Fruit fly (Drosophila melanogaster) whole organism, embryonic: ENCODE measurements around the gene SC35.
A peak's percentile ranks its signal among the peaks of the same experiment; 100 is the strongest.

ENCODE experiments used
- Atf-2 ChIP-seq: fragments of 200-800 bp; sonication (Bioruptor generic); optimal IDR thresholded peaks from 2 replicates; lab custom pipeline; 2016; ENCODE audit warnings: missing biosample characterization, missing genetic modification characterization
- CG1024 ChIP-seq: fragments of 200-800 bp; sonication (Bioruptor generic); IDR thresholded peaks from 2 replicates; pipeline ENCODE4 v1.3.6; 2022; ENCODE audit warnings: missing biosample characterization, missing genetic modification characterization
- CG10654 ChIP-seq: fragments of 200-800 bp; sonication (Bioruptor generic); optimal IDR thresholded peaks from 2 replicates; lab custom pipeline; 2016; ENCODE audit warnings: missing biosample characterization, missing genetic modification characterization
- CG12299 ChIP-seq: fragments of 200-800 bp; sonication (Bioruptor generic); optimal IDR thresholded peaks from 2 replicates; lab custom pipeline; 2018; ENCODE audit warnings: missing biosample characterization, mild to moderate bottlenecking, missing genetic modification characterization
- CG13624 ChIP-seq: fragments of 200-800 bp; sonication (Bioruptor generic); optimal IDR thresholded peaks from 2 replicates; lab custom pipeline; 2016; ENCODE audit warnings: missing biosample characterization, missing genetic modification characterization
- CG14710 ChIP-seq: fragments of 200-800 bp; sonication (Bioruptor generic); optimal IDR thresholded peaks from 3 replicates; lab custom pipeline; 2019; ENCODE audit warnings: missing biosample characterization, mild to moderate bottlenecking, missing genetic modification characterization, moderate library complexity
- CG15269 ChIP-seq: fragments of 200-800 bp; sonication (Bioruptor generic); optimal IDR thresholded peaks from 2 replicates; lab custom pipeline; 2018; ENCODE audit warnings: missing biosample characterization, mild to moderate bottlenecking, missing genetic modification characterization, moderate library complexity
- CG17328 ChIP-seq: fragments of 200-800 bp; sonication (Bioruptor generic); IDR thresholded peaks from 2 replicates; pipeline ENCODE4 v1.3.6; 2022; ENCODE audit warnings: missing biosample characterization, missing genetic modification characterization
- CG17568 ChIP-seq: fragments of 200-800 bp; sonication (Bioruptor generic); optimal IDR thresholded peaks from 2 replicates; lab custom pipeline; 2018; ENCODE audit warnings: missing biosample characterization, mild to moderate bottlenecking, missing genetic modification characterization, moderate library complexity
- CG18262 ChIP-seq: fragments of 200-800 bp; optimal IDR thresholded peaks from 3 replicates; lab custom pipeline; 2019; ENCODE audit warnings: missing biosample characterization, mild to moderate bottlenecking, missing genetic modification characterization, moderate library complexity
- CG2712 ChIP-seq: fragments of 200-800 bp; optimal IDR thresholded peaks from 3 replicates; lab custom pipeline; 2019; ENCODE audit warnings: missing biosample characterization, mild to moderate bottlenecking, missing genetic modification characterization, moderate library complexity
- CG31441 ChIP-seq: fragments of 200-800 bp; sonication (Bioruptor generic); IDR thresholded peaks from 2 replicates; pipeline ENCODE4 v1.3.6; 2022; ENCODE audit warnings: missing biosample characterization, missing genetic modification characterization
- CG32772 ChIP-seq: fragments of 200-800 bp; sonication (Bioruptor generic); IDR thresholded peaks from 2 replicates; pipeline ENCODE4 v1.3.6; 2022; ENCODE audit warnings: missing biosample characterization, missing genetic modification characterization
- CG33213 ChIP-seq: fragments of 200-800 bp; sonication (Bioruptor generic); optimal IDR thresholded peaks from 3 replicates; lab custom pipeline; 2016; ENCODE audit warnings: missing biosample characterization, missing genetic modification characterization
- CG3847 ChIP-seq: fragments of 200-800 bp; sonication (Bioruptor generic); IDR thresholded peaks from 2 replicates; pipeline ENCODE4 v1.3.6; 2022; ENCODE audit warnings: missing biosample characterization, missing genetic modification characterization
- CG43689 ChIP-seq: fragments of 200-800 bp; sonication (Bioruptor generic); IDR thresholded peaks from 2 replicates; pipeline ENCODE4 v1.3.6; 2022; ENCODE audit warnings: missing biosample characterization, missing genetic modification characterization
- CG7987 ChIP-seq: fragments of 200-800 bp; sonication (Bioruptor generic); optimal IDR thresholded peaks from 2 replicates; lab custom pipeline; 2018; ENCODE audit warnings: missing biosample characterization, mild to moderate bottlenecking, missing genetic modification characterization, moderate library complexity
- CG9817 ChIP-seq: fragments of 200-800 bp; sonication (Bioruptor generic); optimal IDR thresholded peaks from 2 replicates; lab custom pipeline; 2018; ENCODE audit warnings: missing biosample characterization, mild to moderate bottlenecking, missing genetic modification characterization, moderate library complexity
- CG9876 ChIP-seq: fragments of 200-800 bp; sonication (Bioruptor generic); optimal IDR thresholded peaks from 2 replicates; lab custom pipeline; 2016; ENCODE audit warnings: missing biosample characterization, missing genetic modification characterization
- Dbx ChIP-seq: fragments of 200-800 bp; sonication (Bioruptor generic); IDR thresholded peaks from 3 replicates; pipeline ENCODE4 v1.3.6; 2022; ENCODE audit warnings: missing biosample characterization, missing genetic modification characterization
- Ets65A ChIP-seq: fragments of 200-800 bp; sonication (Bioruptor generic); peaks from one replicate; lab custom pipeline; 2016; ENCODE audit warnings: missing biosample characterization, missing genetic modification characterization
- HLH4C ChIP-seq: fragments of 200-800 bp; sonication (Bioruptor generic); IDR thresholded peaks from 3 replicates; pipeline ENCODE4 v1.3.6; 2022; ENCODE audit warnings: missing biosample characterization, missing genetic modification characterization; ENCODE audit not compliant: partially characterized antibody
- Meics ChIP-seq: fragments of 200-800 bp; sonication (Bioruptor generic); optimal IDR thresholded peaks from 2 replicates; lab custom pipeline; 2017; ENCODE audit warnings: missing biosample characterization, mild to moderate bottlenecking, missing genetic modification characterization
- NC2α ChIP-seq: fragments of 200-800 bp; sonication (Bioruptor generic); optimal IDR thresholded peaks from 2 replicates; lab custom pipeline; 2016; ENCODE audit warnings: missing biosample characterization, missing genetic modification characterization
- Nf-YA ChIP-seq: fragments of 200-800 bp; sonication (Bioruptor generic); IDR thresholded peaks from 2 replicates; pipeline ENCODE4 v1.3.6; 2022; ENCODE audit warnings: missing biosample characterization, missing genetic modification characterization
- Sox102F ChIP-seq: fragments of 200-800 bp; sonication (Bioruptor generic); optimal IDR thresholded peaks from 2 replicates; lab custom pipeline; 2018; ENCODE audit warnings: missing biosample characterization, mild to moderate bottlenecking, missing genetic modification characterization, moderate library complexity
- Trl ChIP-seq, 3 experiments: fragments of >200 bp in 2 of 3; fragments of 200-800 bp in 1 of 3; sonication (Bioruptor generic) in 1 of 3; optimal IDR thresholded peaks; 2 replicates in 1 of 3; 3 replicates in 2 of 3; lab custom pipeline; 2016 to 2017; ENCODE audit warnings: missing biosample characterization in 1 of 3, missing genetic modification characterization in 1 of 3
- aop ChIP-seq: fragments of 200-800 bp; sonication (Bioruptor generic); IDR thresholded peaks from 2 replicates; pipeline ENCODE4 v1.3.6; 2022; ENCODE audit warnings: missing biosample characterization, missing genetic modification characterization
- ato ChIP-seq: fragments of 200-800 bp; sonication (Bioruptor generic); IDR thresholded peaks from 2 replicates; pipeline ENCODE4 v1.3.6; 2022; ENCODE audit warnings: missing biosample characterization, missing genetic modification characterization; ENCODE audit not compliant: partially characterized antibody
- chn ChIP-seq: fragments of 200-800 bp; sonication (Bioruptor generic); optimal IDR thresholded peaks from 2 replicates; lab custom pipeline; 2016; ENCODE audit warnings: missing biosample characterization, missing genetic modification characterization
- dm ChIP-seq: fragments of 200-800 bp; sonication (Bioruptor generic); optimal IDR thresholded peaks from 3 replicates; lab custom pipeline; 2016; ENCODE audit warnings: missing biosample characterization, missing genetic modification characterization
- gem ChIP-seq: fragments of 200-800 bp; sonication (Bioruptor generic); optimal IDR thresholded peaks from 2 replicates; lab custom pipeline; 2019; ENCODE audit warnings: missing biosample characterization, mild to moderate bottlenecking, missing genetic modification characterization, moderate library complexity
- grau ChIP-seq: fragments of 200-800 bp; optimal IDR thresholded peaks from 3 replicates; lab custom pipeline; 2019; ENCODE audit warnings: missing biosample characterization, mild to moderate bottlenecking, missing genetic modification characterization, moderate library complexity
- insv ChIP-seq, 2 experiments: fragments of 200-800 bp; sonication (Bioruptor generic); optimal IDR thresholded peaks; 3 replicates each; lab custom pipeline; 2016 to 2018; ENCODE audit warnings: missing biosample characterization in 2 of 2, missing genetic modification characterization in 2 of 2
- mam ChIP-seq: fragments of 200-800 bp; sonication (Bioruptor generic); optimal IDR thresholded peaks from 3 replicates; lab custom pipeline; 2016; ENCODE audit warnings: missing biosample characterization, missing genetic modification characterization
- nau ChIP-seq: fragments of 200-800 bp; sonication (Bioruptor generic); optimal IDR thresholded peaks from 3 replicates; lab custom pipeline; 2017; ENCODE audit warnings: missing biosample characterization, mild to moderate bottlenecking, missing genetic modification characterization, missing genetic modification reagents
- nmo ChIP-seq: fragments of 200-800 bp; sonication (Bioruptor generic); optimal IDR thresholded peaks from 2 replicates; lab custom pipeline; 2018; ENCODE audit warnings: missing biosample characterization, mild to moderate bottlenecking, missing genetic modification characterization, moderate library complexity
- pan ChIP-seq, 4 experiments: fragments of >200 bp in 3 of 4; fragments of 200-800 bp in 1 of 4; sonication (Bioruptor generic) in 1 of 4; optimal IDR thresholded peaks in 3 of 4; IDR thresholded peaks in 1 of 4; 2 replicates each; pipeline versions ENCODE4 v1.3.6 to Lab custom; 2017 to 2022; ENCODE audit warnings: missing biosample characterization in 2 of 4, missing genetic modification characterization in 2 of 4, mixed read lengths in 1 of 4
- phol ChIP-seq: fragments of 200-800 bp; sonication (Bioruptor generic); optimal IDR thresholded peaks from 3 replicates; lab custom pipeline; 2018; ENCODE audit warnings: missing biosample characterization, mild to moderate bottlenecking, missing genetic modification characterization, moderate library complexity
- pum ChIP-seq: fragments of 200-800 bp; sonication (Bioruptor generic); optimal IDR thresholded peaks from 2 replicates; lab custom pipeline; 2016; ENCODE audit warnings: missing biosample characterization, missing genetic modification characterization
- pzg ChIP-seq: fragments of 200-800 bp; sonication (Bioruptor generic); optimal IDR thresholded peaks from 3 replicates; lab custom pipeline; 2018; ENCODE audit warnings: missing biosample characterization, mild to moderate bottlenecking, missing genetic modification characterization, moderate library complexity
- sens ChIP-seq: fragments of 200-800 bp; sonication (Bioruptor generic); peaks from one replicate; lab custom pipeline; 2016; ENCODE audit warnings: missing biosample characterization, missing genetic modification characterization
- slp2 ChIP-seq: fragments of 200-800 bp; sonication (Bioruptor generic); optimal IDR thresholded peaks from 2 replicates; lab custom pipeline; 2016; ENCODE audit warnings: missing biosample characterization, missing genetic modification characterization
- sna ChIP-seq: fragments of 200-800 bp; sonication (Bioruptor generic); IDR thresholded peaks from 2 replicates; pipeline ENCODE4 v1.3.6; 2022; ENCODE audit warnings: missing biosample characterization, missing genetic modification characterization; ENCODE audit not compliant: partially characterized antibody
- ssp ChIP-seq: fragments of 200-800 bp; sonication (Bioruptor generic); IDR thresholded peaks from 2 replicates; pipeline ENCODE4 v1.3.6; 2022; ENCODE audit warnings: missing biosample characterization, missing genetic modification characterization
- sug ChIP-seq: fragments of 200-800 bp; optimal IDR thresholded peaks from 2 replicates; lab custom pipeline; 2019; ENCODE audit warnings: missing biosample characterization, mild to moderate bottlenecking, missing genetic modification characterization, moderate library complexity
- tll ChIP-seq, 2 experiments: fragments of 200-800 bp in 1 of 2; fragments of >200 bp in 1 of 2; sonication (Bioruptor generic) in 1 of 2; optimal IDR thresholded peaks; 2 replicates each; lab custom pipeline; 2017 to 2019; ENCODE audit warnings: missing biosample characterization in 2 of 2, missing genetic modification characterization in 2 of 2, mild to moderate bottlenecking in 1 of 2, moderate library complexity in 1 of 2
- tna ChIP-seq: fragments of 200-800 bp; sonication (Bioruptor generic); IDR thresholded peaks from 2 replicates; pipeline ENCODE4 v1.3.6; 2022; ENCODE audit warnings: missing biosample characterization, missing genetic modification characterization; ENCODE audit not compliant: partially characterized antibody
- twi ChIP-seq: fragments of 200-800 bp; optimal IDR thresholded peaks from 2 replicates; lab custom pipeline; 2019; ENCODE audit warnings: missing biosample characterization, mild to moderate bottlenecking, missing genetic modification characterization, moderate library complexity

The SC35 gene

DNA sequence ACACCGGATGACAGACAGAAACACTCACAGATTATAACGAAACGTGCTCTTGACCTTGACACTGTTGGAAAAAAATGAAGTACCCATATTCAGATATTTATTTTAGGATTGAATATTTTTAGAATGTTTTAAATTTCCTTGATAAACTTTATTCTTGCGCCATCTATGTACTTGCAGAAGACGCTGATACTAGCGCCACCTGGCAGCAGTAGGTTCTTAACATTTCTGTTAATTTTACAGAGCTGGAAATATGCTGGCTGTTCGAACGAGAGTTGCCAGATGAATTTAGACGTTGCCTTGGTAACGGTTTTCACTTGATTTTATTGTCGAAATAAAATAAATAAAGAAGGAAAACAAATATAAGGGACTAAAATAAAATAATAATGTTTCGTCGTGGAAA, 9.9 kb downstream of the SC35 start, which contains the start of gene Fam92 (continued):
- TF ChIP-seq grau (tag; lab: Kevin White, UChicago) (peak; percentile 65), aop (GFP tag; lab: Robert Waterston, UW) (no peak), sens (GFP tag; lab: Kevin White, UChicago) (peak; percentile 90), CG18262 (tag; lab: Kevin White, UChicago) (peak; percentile 54), slp2 (peak; percentile 32), insv (GFP tag; optimal IDR thresholded peaks at IDR 0.05; lab: Kevin White, UChicago) (peak in 1 of 2 experiments; percentile 58), CG32772 (GFP tag; lab: Robert Waterston, UW) (no peak; the same call in 1 of the 2 replicates), CG1024 (GFP tag; lab: Robert Waterston, UW) (peak; percentile 24; the same call in 1 of the 2 replicates), mam (GFP tag; lab: Kevin White, UChicago) (peak; percentile 46), dm (GFP tag; lab: Kevin White, UChicago) (peak; percentile 6), sna (GFP tag; lab: Robert Waterston, UW) (no peak), Trl (optimal IDR thresholded peaks at IDR 0.05; lab: Kevin White, UChicago) (no peak), Trl (GFP tag; optimal IDR thresholded peaks at IDR 0.05; lab: Kevin White, UChicago) (peak; percentile 50), sug (peak; percentile 62), gem (tag; lab: Kevin White, UChicago) (peak; percentile 54), nmo (peak; percentile 33), CG7987 (peak; percentile 70), Dbx (GFP tag; lab: Robert Waterston, UW) (0 out of 3 replicates have a peak, but pooled peaks have one; percentile 13), CG3847 (peak; percentile 21; the same call in 1 of the 2 replicates), CG43689 (GFP tag; lab: Robert Waterston, UW) (no peak), CG17568 (peak; percentile 55), phol (tag; lab: Kevin White, UChicago) (peak; percentile 13), nau (GFP tag; lab: Kevin White, UChicago) (peak; percentile 54), CG12299 (peak; percentile 41), twi (tag; lab: Kevin White, UChicago) (peak; percentile 29), tna (no peak), pan (optimal IDR thresholded peaks at IDR 0.05; lab: Kevin White, UChicago) (no peak), pan (GFP tag; optimal IDR thresholded peaks at IDR 0.05 in 1 of 2, IDR thresholded peaks at IDR 0.05 in 1 of 2) (peak in 1 of 2 experiments; percentile 66), Meics (GFP tag; lab: Kevin White, UChicago) (peak; percentile 56), Atf-2 (GFP tag; lab: Kevin White, UChicago) (peak; percentile 24), tll (GFP tag; optimal IDR thresholded peaks at IDR 0.05; lab: Kevin White, UChicago) (no peak), Nf-YA (no peak), CG9876 (GFP tag; lab: Kevin White, UChicago) (no peak), ato (no peak), CG17328 (GFP tag; lab: Robert Waterston, UW) (peak; percentile 34; the same call in 1 of the 2 replicates), NC2α (GFP tag; lab: Kevin White, UChicago) (peak; percentile 41), CG33213 (GFP tag; lab: Kevin White, UChicago) (peak; percentile 47), HLH4C (GFP tag; lab: Robert Waterston, UW) (no peak), CG15269 (tag; lab: Kevin White, UChicago) (peak; percentile 60), chn (GFP tag; lab: Kevin White, UChicago) (peak; percentile 7), CG31441 (peak; percentile 30; the same call in 1 of the 2 replicates), CG14710 (peak; percentile 39), Ets65A (peak; percentile 89), CG2712 (tag; lab: Kevin White, UChicago) (peak; percentile 74), ssp (no peak; the same call in 1 of the 2 replicates), pum (GFP tag; lab: Kevin White, UChicago) (peak; percentile 43), CG10654 (GFP tag; lab: Kevin White, UChicago) (no peak), pzg (peak; percentile 47), Sox102F (peak; percentile 57), CG9817 (tag; lab: Kevin White, UChicago) (peak; percentile 27), CG13624 (peak; percentile 38)
